Fruit fly (Drosophila melanogaster): ENCODE data around the gene Taf9.

DNA sequence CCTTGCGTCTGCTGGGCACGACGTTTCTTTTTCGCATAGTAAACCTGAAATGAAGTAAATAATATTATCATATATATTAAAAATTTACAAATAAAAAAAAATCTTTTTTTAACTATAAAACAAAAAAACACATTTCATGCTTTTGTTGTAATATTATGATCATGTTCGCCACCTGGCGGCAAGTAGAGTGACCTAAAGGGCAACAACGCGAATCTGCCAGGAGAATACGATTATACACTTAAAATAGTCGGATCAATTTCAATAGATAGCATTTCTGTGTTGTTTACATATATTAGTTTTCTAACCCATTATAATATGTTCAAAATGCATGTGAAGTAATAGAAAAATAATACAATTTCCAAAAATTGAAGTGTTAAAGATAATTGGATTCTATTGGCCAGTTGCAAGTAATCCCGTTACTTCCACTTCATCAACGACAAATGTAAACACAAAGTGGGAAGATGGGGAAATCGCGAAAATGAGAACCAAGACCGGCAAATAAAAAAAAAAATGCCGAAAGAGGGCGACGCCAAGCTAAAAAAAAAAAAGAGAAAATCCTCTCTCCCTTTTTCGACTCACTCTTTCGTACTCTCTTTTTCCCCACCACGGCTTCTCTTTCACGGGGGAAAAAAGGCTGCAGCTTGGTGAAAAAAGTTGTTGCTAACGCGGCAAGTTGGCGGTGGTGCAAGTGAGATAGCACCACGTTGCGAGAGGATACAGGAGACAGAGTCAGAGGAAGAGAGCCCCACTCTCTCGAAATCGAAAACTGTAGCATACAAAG is 28.8 kb downstream of the Taf9 start:
- no peak for TF ChIP-seq psq (optimal IDR thresholded peaks at IDR 0.05)
- TF ChIP-seq ttk (optimal IDR thresholded peaks at IDR 0.05), result no peak
- no peak for TF ChIP-seq Myc (optimal IDR thresholded peaks at IDR 0.05)

Measured in Kc167 (cell line).